Fruit fly (Drosophila melanogaster) whole organism: ENCODE data around the gene CG2608.

ENCODE experiments used
- CG8478 ChIP-seq: fragments of >200 bp; optimal IDR thresholded peaks from 2 replicates; lab custom pipeline; 2018; ENCODE audit warnings: inconsistent platforms
- Dll ChIP-seq: fragments of >200 bp; optimal IDR thresholded peaks from 2 replicates; lab custom pipeline; 2017
- EcR ChIP-seq, 2 experiments: fragments of >200 bp; optimal IDR thresholded peaks; 2 replicates each; lab custom pipeline; 2017; ENCODE audit warnings: missing biosample characterization in 2 of 2, missing genetic modification characterization in 2 of 2, missing genetic modification reagents in 2 of 2
- pan ChIP-seq: fragments of >200 bp; optimal IDR thresholded peaks from 2 replicates; lab custom pipeline; 2017
- psq ChIP-seq: fragments of >200 bp; optimal IDR thresholded peaks from 2 replicates; lab custom pipeline; 2017
- usp ChIP-seq: fragments of >200 bp; optimal IDR thresholded peaks from 2 replicates; lab custom pipeline; 2017; ENCODE audit warnings: missing biosample characterization, missing genetic modification characterization, mixed read lengths

Gene CG2608

dm6 chr2L:20649891-20650290 is 4.3 kb downstream of the CG2608 start, which contains the start of gene CG2611:
TSS of gene CG2611 (plus strand) at chr2L:20650189.
- TF ChIP-seq usp (GFP tag; lab: Kevin White, UChicago): no peak
- TF ChIP-seq EcR (GFP tag; optimal IDR thresholded peaks at IDR 0.05; lab: Kevin White, UChicago): no peak
- no peak for TF ChIP-seq pan (lab: Kevin White, UChicago)
- no peak for TF ChIP-seq psq (lab: Kevin White, UChicago)
- no peak for TF ChIP-seq CG8478 (lab: Kevin White, UChicago)
- no peak for TF ChIP-seq Dll (lab: Kevin White, UChicago)

DNA sequence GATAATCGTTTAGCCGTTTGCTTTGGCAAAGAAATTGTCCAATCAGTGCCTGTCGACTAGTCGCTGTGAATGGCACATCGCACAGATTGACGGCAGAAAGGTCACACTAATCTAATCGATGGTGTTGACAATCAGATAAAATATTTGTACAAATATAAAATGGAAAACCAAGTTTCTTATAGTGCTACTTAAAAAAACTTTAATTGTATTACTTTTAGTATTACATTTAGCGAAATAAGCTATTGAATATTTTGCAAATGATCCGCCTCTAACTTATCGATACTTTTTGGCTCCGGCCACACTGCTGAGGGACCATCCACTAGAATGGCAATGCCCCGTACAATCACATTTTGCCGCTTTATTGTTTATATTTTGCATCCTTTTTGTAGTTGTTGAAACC is 10.5 kb downstream of the CG2608 start, which contains the start of the genes brun and CG2614:
Gene brun, minus strand, starts transcription at position 69 of the 400 bp plus-strand sequence.
Gene CG2614, plus strand, starts transcription at position 317 of the 400 bp plus-strand sequence.
- no peak for TF ChIP-seq Dll (lab: Kevin White, UChicago)
- TF ChIP-seq CG8478 (lab: Kevin White, UChicago): no peak
- TF ChIP-seq EcR (GFP tag; optimal IDR thresholded peaks at IDR 0.05; lab: Kevin White, UChicago): no peak
- TF ChIP-seq usp (GFP tag; lab: Kevin White, UChicago): no peak
- TF ChIP-seq pan (lab: Kevin White, UChicago): no peak
- no peak for TF ChIP-seq psq (lab: Kevin White, UChicago)

dm6 chr2L:20661071-20661470 is 15.4 kb downstream of the CG2608 start:
- TF ChIP-seq EcR (GFP tag; optimal IDR thresholded peaks at IDR 0.05; lab: Kevin White, UChicago) (no peak), Dll (lab: Kevin White, UChicago) (no peak), pan (lab: Kevin White, UChicago) (no peak), psq (lab: Kevin White, UChicago) (no peak), CG8478 (lab: Kevin White, UChicago) (no peak), usp (GFP tag; lab: Kevin White, UChicago) (no peak)

DNA sequence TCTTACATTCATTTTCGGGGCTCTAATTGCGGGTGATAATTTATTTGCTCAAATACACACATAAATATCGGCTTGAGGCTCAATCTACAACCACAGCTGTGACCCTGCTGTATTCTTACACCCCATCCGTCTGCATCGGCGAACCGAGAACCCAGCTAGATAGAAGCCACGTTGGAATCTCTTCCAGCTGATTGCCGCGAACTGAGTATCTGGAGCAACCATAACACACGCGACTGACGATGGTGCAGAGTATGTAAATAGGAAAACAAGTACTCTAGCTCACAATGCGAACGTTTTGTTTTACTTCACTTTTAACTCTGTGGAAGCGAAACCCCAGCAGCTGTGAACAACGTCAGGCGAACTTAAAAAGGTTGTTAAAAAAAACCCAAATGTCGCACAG is 18.8 kb downstream of the CG2608 start:
- no peak for TF ChIP-seq EcR (GFP tag; optimal IDR thresholded peaks at IDR 0.05; lab: Kevin White, UChicago)
- TF ChIP-seq CG8478 (lab: Kevin White, UChicago): no peak
- no peak for TF ChIP-seq psq (lab: Kevin White, UChicago)
- no peak for TF ChIP-seq usp (GFP tag; lab: Kevin White, UChicago)
- no peak for TF ChIP-seq pan (lab: Kevin White, UChicago)
- TF ChIP-seq Dll (lab: Kevin White, UChicago): no peak

DNA sequence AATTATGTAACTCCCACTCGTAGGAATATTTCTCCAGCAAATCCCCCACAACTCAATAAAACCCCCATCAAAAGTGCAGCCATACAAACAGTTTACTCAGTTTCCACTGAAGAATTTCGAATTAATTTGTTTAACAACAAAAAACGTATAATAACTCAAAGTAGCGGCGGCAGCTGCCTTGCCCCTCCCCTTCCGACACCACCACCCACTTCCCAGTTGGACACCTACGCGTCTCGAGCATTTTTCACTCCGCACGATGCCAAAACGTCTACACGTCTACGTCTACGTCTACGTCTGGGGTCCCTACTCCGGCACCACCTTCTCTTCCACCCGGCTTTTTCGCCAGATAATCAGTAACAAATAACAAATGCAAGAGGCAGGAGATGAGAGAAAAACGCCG is 25.6 kb downstream of the CG2608 start:
- TF ChIP-seq CG8478 (lab: Kevin White, UChicago): no peak

- no peak for TF ChIP-seq usp (GFP tag; lab: Kevin White, UChicago)
Observed at dm6 chr2L:20673737-20674461, 28.3 kb downstream of the CG2608 start.

DNA sequence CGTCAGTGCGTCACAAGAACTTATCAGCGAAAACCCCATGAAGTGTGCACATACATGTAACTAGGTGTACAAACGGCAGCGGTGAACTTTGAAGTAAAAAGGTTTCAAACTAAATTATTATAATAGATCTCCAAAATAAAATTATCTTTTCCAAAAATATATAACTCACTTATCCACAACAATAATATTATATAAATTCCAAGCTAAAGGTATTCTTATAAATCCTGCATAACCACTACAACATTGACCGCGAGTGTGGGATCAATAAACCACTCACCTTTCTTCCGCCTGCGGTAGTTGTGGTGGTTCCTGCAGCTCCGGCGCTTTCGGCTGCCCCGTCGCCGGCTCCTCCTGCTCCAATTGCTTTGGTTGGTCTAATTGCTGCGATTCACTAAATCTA is 29.1 kb downstream of the CG2608 start:
- TF ChIP-seq Dll (lab: Kevin White, UChicago): no peak
- TF ChIP-seq usp (GFP tag; lab: Kevin White, UChicago): no peak
- no peak for TF ChIP-seq EcR (GFP tag; optimal IDR thresholded peaks at IDR 0.05; lab: Kevin White, UChicago)
- TF ChIP-seq CG8478 (lab: Kevin White, UChicago): no peak
- TF ChIP-seq pan (lab: Kevin White, UChicago): no peak
- no peak for TF ChIP-seq psq (lab: Kevin White, UChicago)

DNA sequence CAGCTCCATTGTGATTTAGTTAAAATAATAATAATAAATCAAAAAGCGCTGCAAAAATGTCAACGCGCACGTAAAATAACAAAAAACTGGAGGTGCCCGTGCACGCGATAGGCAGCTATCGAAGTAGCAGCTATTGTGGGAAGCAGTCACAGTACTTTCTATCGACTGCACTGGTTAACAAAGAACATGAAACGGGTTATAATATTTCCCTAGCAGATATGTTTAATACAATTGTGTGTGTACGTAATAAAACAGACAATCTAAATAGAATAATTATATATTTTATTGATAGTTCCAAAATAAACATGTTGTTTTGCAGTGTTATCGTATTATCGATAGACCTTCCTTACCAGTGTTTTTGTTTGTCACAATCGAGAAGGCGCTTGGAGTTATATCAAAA is 30.3 kb downstream of the CG2608 start, which contains the start of the genes CG31678 and IKKepsilon:
Gene CG31678, minus strand, starts transcription at position 67 of the 400 bp plus-strand sequence.
Gene IKKepsilon, plus strand, starts transcription at position 171 of the 400 bp plus-strand sequence.
- TF ChIP-seq usp (GFP tag; lab: Kevin White, UChicago) (no peak), EcR (GFP tag; optimal IDR thresholded peaks at IDR 0.05; lab: Kevin White, UChicago) (no peak), psq (lab: Kevin White, UChicago) (no peak), CG8478 (lab: Kevin White, UChicago) (no peak), Dll (lab: Kevin White, UChicago) (no peak), pan (lab: Kevin White, UChicago) (no peak)

- TF ChIP-seq pan (lab: Kevin White, UChicago): no peak
- no peak for TF ChIP-seq psq (lab: Kevin White, UChicago)
- TF ChIP-seq Dll (lab: Kevin White, UChicago): no peak
- no peak for TF ChIP-seq EcR (GFP tag; optimal IDR thresholded peaks at IDR 0.05; lab: Kevin White, UChicago)
- no peak for TF ChIP-seq CG8478 (lab: Kevin White, UChicago)
Observed at dm6 chr2L:20681648-20682098, 36.1 kb downstream of the CG2608 start, which contains the start of gene Cen. TSS of gene Cen (minus strand) at chr2L:20681846.

DNA sequence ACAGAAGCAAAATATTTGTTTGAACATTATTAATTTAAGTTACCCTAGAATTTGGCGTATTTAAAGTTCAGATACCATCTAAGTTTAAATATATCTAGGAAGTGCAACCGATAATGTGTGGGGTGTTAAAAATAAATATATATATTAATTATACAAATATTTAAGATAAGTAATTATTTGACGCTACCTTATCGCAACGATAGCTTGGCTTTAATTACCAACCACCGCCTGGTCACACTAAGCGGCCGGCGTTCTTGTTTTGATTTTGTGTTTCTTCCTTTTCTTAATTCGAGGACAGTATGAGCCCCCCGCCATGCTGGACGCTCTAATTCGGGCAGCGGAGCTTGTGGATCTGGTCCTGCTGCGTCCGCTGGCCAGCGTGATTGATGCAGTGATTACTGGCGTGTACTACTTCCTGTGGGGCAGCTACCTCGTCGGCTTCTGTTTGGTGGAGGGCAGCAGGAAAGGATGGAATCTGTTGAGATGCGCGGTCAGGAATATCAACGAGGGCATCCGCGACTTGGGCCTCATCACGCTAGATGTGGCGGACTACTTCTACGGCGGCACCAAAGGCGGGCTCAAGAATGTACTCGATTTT is 36.6 kb downstream of the CG2608 start, which contains the start of gene CG2617:
Gene CG2617, plus strand, starts transcription at position 233 of the 598 bp plus-strand sequence.
- no peak for TF ChIP-seq pan (lab: Kevin White, UChicago)

- TF ChIP-seq Dll (lab: Kevin White, UChicago): no peak
- no peak for TF ChIP-seq psq (lab: Kevin White, UChicago)
- no peak for TF ChIP-seq usp (GFP tag; lab: Kevin White, UChicago)
- no peak for TF ChIP-seq CG8478 (lab: Kevin White, UChicago)
- TF ChIP-seq EcR (GFP tag; optimal IDR thresholded peaks at IDR 0.05; lab: Kevin White, UChicago): no peak
Observed at dm6 chr2L:20688722-20689121, 43.1 kb downstream of the CG2608 start.
